Worm (Caenorhabditis elegans): ENCODE data around the gene C16D9.8.

- TF ChIP-seq ama-1 (optimal IDR thresholded peaks at IDR 0.05), result no peak
- no peak for TF ChIP-seq pqm-1 (tag; optimal IDR thresholded peaks at IDR 0.05)
- no peak for TF ChIP-seq fkh-10 (GFP tag; optimal IDR thresholded peaks at IDR 0.05)
- no peak for TF ChIP-seq pag-3 (tag; optimal IDR thresholded peaks at IDR 0.05; ENCODE audit: borderline replicate concordance)
- no peak for TF ChIP-seq K02D7.2 (tag; optimal IDR thresholded peaks at IDR 0.05)
- no peak for TF ChIP-seq gmeb-2 (tag; optimal IDR thresholded peaks at IDR 0.05)
- TF ChIP-seq tbx-2 (tag; optimal IDR thresholded peaks at IDR 0.05), result no peak
- TF ChIP-seq hlh-13 (GFP tag; optimal IDR thresholded peaks at IDR 0.05), result no peak
- TF ChIP-seq ahr-1 (tag; optimal IDR thresholded peaks at IDR 0.05), result no peak
- TF ChIP-seq nhr-11 (tag; optimal IDR thresholded peaks at IDR 0.05), result no peak
- no peak for TF ChIP-seq fkh-6 (tag; optimal IDR thresholded peaks at IDR 0.05)
- TF ChIP-seq sox-4 (tag; optimal IDR thresholded peaks at IDR 0.05), result no peak
- no peak for TF ChIP-seq npax-4 (tag; optimal IDR thresholded peaks at IDR 0.05)
- no peak for TF ChIP-seq hlh-6 (tag; optimal IDR thresholded peaks at IDR 0.05)
These were observed 1.2 kb downstream of the C16D9.8 start for ce11 chrV:8262212-8262611.

Measured in whole organism, late embryonic.